Worm (Caenorhabditis elegans): ENCODE measurements around the gene gst-4.

Gene gst-4

ce11 chrIV:10161706-10162105, 19.7 kb downstream of the gst-4 start, which contains the start of gene pps-1:
Gene pps-1 (plus strand): TSS chrIV:10162006.
- no peak for TF ChIP-seq cog-1 (tag; optimal IDR thresholded peaks at IDR 0.05)

- TF ChIP-seq flt-1 (GFP tag; IDR thresholded peaks at IDR 0.05), result 0 out of 2 replicates have a peak, but pooled peaks have one; percentile 12
- TF ChIP-seq cog-1 (tag; optimal IDR thresholded peaks at IDR 0.05), result no peak
These were observed 22.1 kb downstream of the gst-4 start for ce11 chrIV:10164086-10164485.

ce11 chrIV:10170808-10171207, 28.8 kb downstream of the gst-4 start:
- TF ChIP-seq tab-1 (GFP tag; IDR thresholded peaks at IDR 0.05) (no peak), ztf-29 (GFP tag; IDR thresholded peaks at IDR 0.05) (no peak), klf-2 (GFP tag; conservative IDR thresholded peaks at IDR 0.05) (no peak), med-1 (GFP tag; optimal IDR thresholded peaks at IDR 0.05; ENCODE audit: insufficient read depth) (no peak), ref-1 (GFP tag; conservative IDR thresholded peaks at IDR 0.05) (no peak), cog-1 (tag; optimal IDR thresholded peaks at IDR 0.05) (no peak), ztf-23 (GFP tag; IDR thresholded peaks at IDR 0.05) (no peak), T22C8.4 (GFP tag; IDR thresholded peaks at IDR 0.05) (no peak), flt-1 (GFP tag; IDR thresholded peaks at IDR 0.05) (no peak)

- no peak for TF ChIP-seq flt-1 (GFP tag; IDR thresholded peaks at IDR 0.05)
- no peak for TF ChIP-seq ref-1 (GFP tag; conservative IDR thresholded peaks at IDR 0.05)
- TF ChIP-seq med-1 (GFP tag; optimal IDR thresholded peaks at IDR 0.05; ENCODE audit: insufficient read depth), result no peak
- TF ChIP-seq ztf-23 (GFP tag; IDR thresholded peaks at IDR 0.05), result no peak
- TF ChIP-seq tab-1 (GFP tag; IDR thresholded peaks at IDR 0.05), result no peak
- TF ChIP-seq ztf-29 (GFP tag; IDR thresholded peaks at IDR 0.05), result no peak
- no peak for TF ChIP-seq klf-2 (GFP tag; conservative IDR thresholded peaks at IDR 0.05)
These were observed 32.3 kb downstream of the gst-4 start, which contains the start of gene pxf-1 for ce11 chrIV:10174328-10174727. Gene pxf-1 (minus strand): TSS chrIV:10174341.

- peak; percentile 73 for TF ChIP-seq T22C8.4 (GFP tag; IDR thresholded peaks at IDR 0.05)
- no peak for TF ChIP-seq klf-2 (GFP tag; conservative IDR thresholded peaks at IDR 0.05)
- TF ChIP-seq ref-1 (GFP tag; conservative IDR thresholded peaks at IDR 0.05), result no peak
- peak; percentile 2 for TF ChIP-seq cog-1 (tag; optimal IDR thresholded peaks at IDR 0.05)
- TF ChIP-seq flt-1 (GFP tag; IDR thresholded peaks at IDR 0.05), result no peak
- TF ChIP-seq med-1 (GFP tag; optimal IDR thresholded peaks at IDR 0.05; ENCODE audit: insufficient read depth), result no peak
- TF ChIP-seq ztf-29 (GFP tag; IDR thresholded peaks at IDR 0.05), result no peak
- peak; percentile 55; the same call in 1 of the 2 replicates for TF ChIP-seq ztf-23 (GFP tag; IDR thresholded peaks at IDR 0.05)
- TF ChIP-seq tab-1 (GFP tag; IDR thresholded peaks at IDR 0.05), result 0 out of 2 replicates have a peak, but pooled peaks have one; percentile 45
These were observed 33.1 kb downstream of the gst-4 start for ce11 chrIV:10174932-10175732.

- TF ChIP-seq ref-1 (GFP tag; conservative IDR thresholded peaks at IDR 0.05) (no peak), klf-2 (GFP tag; conservative IDR thresholded peaks at IDR 0.05) (no peak), flt-1 (GFP tag; IDR thresholded peaks at IDR 0.05) (no peak), T22C8.4 (GFP tag; IDR thresholded peaks at IDR 0.05) (no peak), cog-1 (tag; optimal IDR thresholded peaks at IDR 0.05) (no peak), ztf-29 (GFP tag; IDR thresholded peaks at IDR 0.05) (no peak), tab-1 (GFP tag; IDR thresholded peaks at IDR 0.05) (no peak), med-1 (GFP tag; optimal IDR thresholded peaks at IDR 0.05; ENCODE audit: insufficient read depth) (no peak), ztf-23 (GFP tag; IDR thresholded peaks at IDR 0.05) (no peak)
These were observed 34.3 kb downstream of the gst-4 start, which contains the start of gene rack-1 for ce11 chrIV:10176252-10176730. Gene rack-1 (plus strand): TSS chrIV:10176680.

ce11 chrIV:10177779-10178178, 35.8 kb downstream of the gst-4 start, which contains the start of gene mspn-1:
Gene mspn-1 (plus strand): TSS chrIV:10177968.
- TF ChIP-seq klf-2 (GFP tag; conservative IDR thresholded peaks at IDR 0.05), result no peak
- no peak for TF ChIP-seq flt-1 (GFP tag; IDR thresholded peaks at IDR 0.05)

- TF ChIP-seq ztf-29 (GFP tag; IDR thresholded peaks at IDR 0.05) (no peak), cog-1 (tag; optimal IDR thresholded peaks at IDR 0.05) (no peak), ref-1 (GFP tag; conservative IDR thresholded peaks at IDR 0.05) (no peak), ztf-23 (GFP tag; IDR thresholded peaks at IDR 0.05) (no peak), flt-1 (GFP tag; IDR thresholded peaks at IDR 0.05) (no peak), med-1 (GFP tag; optimal IDR thresholded peaks at IDR 0.05; ENCODE audit: insufficient read depth) (no peak), tab-1 (GFP tag; IDR thresholded peaks at IDR 0.05) (no peak), T22C8.4 (GFP tag; IDR thresholded peaks at IDR 0.05) (no peak), klf-2 (GFP tag; conservative IDR thresholded peaks at IDR 0.05) (no peak)
These were observed 38.2 kb downstream of the gst-4 start, which contains the start of gene gta-1 for ce11 chrIV:10180133-10180749. Gene gta-1 (plus strand): TSS chrIV:10180660.

ce11 chrIV:10188505-10188904, 46.5 kb downstream of the gst-4 start:
- no peak for TF ChIP-seq flt-1 (GFP tag; IDR thresholded peaks at IDR 0.05)
- TF ChIP-seq cog-1 (tag; optimal IDR thresholded peaks at IDR 0.05), result no peak
- no peak for TF ChIP-seq tab-1 (GFP tag; IDR thresholded peaks at IDR 0.05)
- no peak for TF ChIP-seq klf-2 (GFP tag; conservative IDR thresholded peaks at IDR 0.05)

ce11 chrIV:10190586-10190985, 48.6 kb downstream of the gst-4 start:
- TF ChIP-seq tab-1 (GFP tag; IDR thresholded peaks at IDR 0.05) (no peak), flt-1 (GFP tag; IDR thresholded peaks at IDR 0.05) (0 out of 2 replicates have a peak, but pooled peaks have one; percentile 22)

All from whole organism, midembryonic.